Worm (Caenorhabditis elegans): ENCODE measurements around the gene ZK1098.12.
A peak's percentile ranks its signal among the peaks of the same experiment; 100 is the strongest.

ZK1098.12 gene

DNA sequence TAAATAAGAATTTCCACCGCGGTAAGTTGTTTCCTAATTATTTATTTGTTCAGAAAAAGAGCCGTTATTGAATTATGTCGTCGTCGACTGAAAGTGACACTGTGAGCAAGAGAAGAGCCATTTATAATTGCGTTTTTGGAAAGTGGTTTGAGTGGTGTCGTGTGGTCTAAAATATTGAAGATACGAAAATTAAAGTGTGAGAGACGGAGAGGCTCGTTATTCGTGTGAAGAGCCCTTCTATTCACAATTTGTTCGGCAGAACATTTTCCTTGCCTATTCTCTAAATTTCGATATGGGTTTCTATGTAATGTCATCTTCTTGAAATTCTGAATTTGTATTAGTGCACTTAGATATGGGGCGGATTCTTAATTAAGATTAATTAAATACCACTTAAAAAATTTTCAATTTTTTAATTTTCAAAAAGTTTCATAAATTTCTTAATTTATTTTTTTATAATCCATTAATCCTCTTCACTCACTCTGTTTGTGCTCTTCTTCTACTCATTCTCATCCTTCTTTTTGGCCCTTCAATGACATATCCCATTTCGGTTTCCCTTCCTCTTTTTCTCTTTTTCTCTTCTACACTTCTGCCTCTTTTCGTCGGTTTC is 35.1 kb upstream of the ZK1098.12 start:
- no peak for TF ChIP-seq ztf-11 (tag; optimal IDR thresholded peaks at IDR 0.05)
- TF ChIP-seq lsy-2 (tag; optimal IDR thresholded peaks at IDR 0.05), result peak in 1 of 2 experiments; percentile 42
- peak; percentile 42 for TF ChIP-seq nhr-6 (tag; optimal IDR thresholded peaks at IDR 0.05)
- TF ChIP-seq lin-13 (GFP tag; optimal IDR thresholded peaks at IDR 0.05), result peak; percentile 23
- TF ChIP-seq ama-1 (optimal IDR thresholded peaks at IDR 0.05), result peak; percentile 39
- TF ChIP-seq alr-1 (tag; optimal IDR thresholded peaks at IDR 0.05), result no peak
- TF ChIP-seq F13H6.1 (tag; optimal IDR thresholded peaks at IDR 0.05), result peak; percentile 37
- TF ChIP-seq nhr-21 (tag; optimal IDR thresholded peaks at IDR 0.05), result no peak
- no peak for TF ChIP-seq skn-1 (tag; optimal IDR thresholded peaks at IDR 0.05)
- no peak for TF ChIP-seq egl-27 (tag; optimal IDR thresholded peaks at IDR 0.05)
- peak; percentile 30 for TF ChIP-seq crh-2 (tag; optimal IDR thresholded peaks at IDR 0.05)
- TF ChIP-seq unc-39 (tag; optimal IDR thresholded peaks at IDR 0.05), result no peak
- peak; percentile 29 for TF ChIP-seq zag-1 (tag; optimal IDR thresholded peaks at IDR 0.05)
- peak; percentile 36 for TF ChIP-seq C34F6.9 (tag; optimal IDR thresholded peaks at IDR 0.05)
- TF ChIP-seq ztf-4 (tag; optimal IDR thresholded peaks at IDR 0.05), result peak; percentile 23
- TF ChIP-seq gmeb-1 (tag; optimal IDR thresholded peaks at IDR 0.05), result peak; percentile 4
- TF ChIP-seq unc-55 (GFP tag; optimal IDR thresholded peaks at IDR 0.05), result peak; percentile 38
- peak; percentile 53 for TF ChIP-seq nhr-25 (tag; optimal IDR thresholded peaks at IDR 0.05)
- no peak for TF ChIP-seq nhr-11 (tag; optimal IDR thresholded peaks at IDR 0.05)

DNA sequence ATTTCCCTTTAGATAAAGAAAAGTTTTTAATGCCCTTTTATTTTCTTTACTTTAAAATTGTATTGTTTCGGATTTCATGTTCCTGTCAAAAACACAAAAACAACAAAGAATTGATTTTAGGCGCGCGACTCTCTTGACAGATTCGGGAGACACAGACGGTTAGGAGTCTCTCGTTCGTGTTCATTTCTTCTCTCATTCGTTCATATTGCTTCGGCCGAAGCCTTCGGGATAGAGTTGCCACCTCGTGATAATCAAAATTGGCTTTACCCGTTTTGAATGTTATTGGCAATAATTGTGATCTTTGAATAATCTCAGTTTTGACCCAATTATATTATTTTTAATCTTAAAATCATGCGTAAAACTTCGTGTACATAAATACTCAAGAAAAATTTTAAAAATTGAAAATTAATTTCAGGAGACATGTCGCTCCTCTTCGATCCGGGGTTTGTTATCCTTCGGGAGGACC is 33.8 kb upstream of the ZK1098.12 start, which contains the start of gene F55H2.5:
Gene F55H2.5 (plus strand): TSS at position 416 of the 466 bp plus-strand sequence.
- peak; percentile 30 for TF ChIP-seq unc-55 (GFP tag; optimal IDR thresholded peaks at IDR 0.05)
- TF ChIP-seq C34F6.9 (tag; optimal IDR thresholded peaks at IDR 0.05), result peak; percentile 53
- no peak for TF ChIP-seq F13H6.1 (tag; optimal IDR thresholded peaks at IDR 0.05)
- TF ChIP-seq nhr-10 (tag; optimal IDR thresholded peaks at IDR 0.05), result no peak

DNA sequence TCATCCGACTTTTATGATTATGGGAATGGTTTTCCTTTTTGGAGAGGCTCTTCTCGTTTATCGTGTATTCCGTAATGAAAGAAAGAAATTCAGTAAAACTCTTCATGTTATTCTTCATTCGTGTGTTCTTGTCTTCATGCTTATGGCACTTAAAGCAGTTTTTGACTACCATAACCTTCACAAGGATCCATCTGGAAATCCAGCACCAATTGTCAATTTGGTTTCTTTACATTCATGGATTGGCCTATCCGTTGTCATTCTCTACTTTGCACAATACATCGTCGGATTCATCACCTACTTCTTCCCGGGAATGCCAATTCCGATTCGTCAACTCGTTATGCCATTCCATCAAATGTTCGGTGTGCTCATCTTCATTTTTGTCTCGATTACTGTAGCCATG is 33.3 kb upstream of the ZK1098.12 start:
- TF ChIP-seq nhr-6 (tag; optimal IDR thresholded peaks at IDR 0.05) (no peak), peb-1 (tag; optimal IDR thresholded peaks at IDR 0.05) (no peak), zag-1 (tag; optimal IDR thresholded peaks at IDR 0.05) (no peak), ztf-1 (GFP tag; conservative IDR thresholded peaks at IDR 0.05) (no peak), ceh-82 (tag; optimal IDR thresholded peaks at IDR 0.05) (no peak), R02D3.7 (tag; optimal IDR thresholded peaks at IDR 0.05) (no peak), sma-9 (GFP tag; optimal IDR thresholded peaks at IDR 0.05) (no peak), sma-9 (tag; optimal IDR thresholded peaks at IDR 0.05) (no peak), skn-1 (tag; optimal IDR thresholded peaks at IDR 0.05) (no peak), crh-2 (tag; optimal IDR thresholded peaks at IDR 0.05) (no peak), nhr-21 (tag; optimal IDR thresholded peaks at IDR 0.05) (no peak), unc-55 (GFP tag; optimal IDR thresholded peaks at IDR 0.05) (no peak), mab-5 (tag; optimal IDR thresholded peaks at IDR 0.05) (no peak), ztf-11 (tag; optimal IDR thresholded peaks at IDR 0.05) (no peak), nhr-237 (tag; optimal IDR thresholded peaks at IDR 0.05) (no peak), mdl-1 (tag; optimal IDR thresholded peaks at IDR 0.05) (no peak)

DNA sequence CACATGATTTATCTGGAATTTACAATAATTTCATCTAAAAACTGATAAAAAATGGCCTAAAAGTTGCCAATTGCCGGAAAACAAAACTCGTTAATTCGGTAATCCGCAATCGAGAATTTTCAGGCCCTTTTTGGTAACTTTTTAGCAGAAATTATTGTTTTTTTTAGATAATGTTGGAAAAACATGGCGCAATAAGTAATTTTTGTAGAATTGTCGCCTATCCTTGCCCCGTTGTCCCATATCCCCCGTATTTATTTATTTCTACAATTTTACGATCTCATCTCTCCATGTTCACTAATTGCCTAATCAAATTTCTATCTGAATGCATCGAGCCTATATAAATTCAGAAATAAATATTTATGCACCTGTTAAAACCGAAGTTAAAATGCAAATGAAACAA is 31.9 kb upstream of the ZK1098.12 start:
- TF ChIP-seq nhr-21 (tag; optimal IDR thresholded peaks at IDR 0.05) (no peak), nhr-12 (tag; optimal IDR thresholded peaks at IDR 0.05) (no peak), sem-4 (tag; optimal IDR thresholded peaks at IDR 0.05) (no peak), unc-39 (tag; optimal IDR thresholded peaks at IDR 0.05) (no peak), zag-1 (tag; optimal IDR thresholded peaks at IDR 0.05) (no peak), ztf-11 (tag; optimal IDR thresholded peaks at IDR 0.05) (no peak), skn-1 (tag; optimal IDR thresholded peaks at IDR 0.05) (no peak), nhr-77 (tag; optimal IDR thresholded peaks at IDR 0.05) (no peak), ztf-1 (GFP tag; conservative IDR thresholded peaks at IDR 0.05) (no peak), mab-5 (tag; optimal IDR thresholded peaks at IDR 0.05) (no peak), alr-1 (tag; optimal IDR thresholded peaks at IDR 0.05) (no peak), crh-2 (tag; optimal IDR thresholded peaks at IDR 0.05) (no peak), F13H6.1 (tag; optimal IDR thresholded peaks at IDR 0.05) (no peak), gmeb-1 (tag; optimal IDR thresholded peaks at IDR 0.05) (no peak), lin-11 (tag; optimal IDR thresholded peaks at IDR 0.05) (no peak)

DNA sequence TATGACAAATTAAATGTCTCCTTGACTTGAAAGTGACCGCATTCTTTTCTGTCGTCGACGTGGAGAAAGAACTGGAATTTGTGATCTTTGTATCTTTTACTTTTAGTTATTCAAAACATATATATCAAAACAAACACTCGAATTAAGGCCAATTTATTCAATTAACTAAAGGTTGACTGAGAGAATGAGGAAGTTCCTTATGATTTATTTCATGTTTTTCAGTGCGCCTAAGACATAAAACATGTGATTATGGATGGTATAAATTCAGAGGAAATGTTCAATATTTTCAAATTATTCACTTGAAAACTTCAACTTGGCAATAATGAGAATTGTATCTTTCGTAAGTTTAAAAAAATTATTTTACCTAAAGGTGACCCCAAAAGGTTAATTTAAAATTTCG is 31.4 kb upstream of the ZK1098.12 start, which contains the start of gene F55H2.8:
Gene F55H2.8 (plus strand): TSS at position 301 of the 400 bp plus-strand sequence.
- TF ChIP-seq lin-39 (tag; optimal IDR thresholded peaks at IDR 0.05) (no peak), nhr-12 (tag; optimal IDR thresholded peaks at IDR 0.05) (no peak), lin-13 (GFP tag; optimal IDR thresholded peaks at IDR 0.05) (no peak), nhr-21 (tag; optimal IDR thresholded peaks at IDR 0.05) (no peak), gmeb-1 (tag; optimal IDR thresholded peaks at IDR 0.05) (no peak), ceh-16 (tag; optimal IDR thresholded peaks at IDR 0.05) (no peak), nhr-23 (tag; optimal IDR thresholded peaks at IDR 0.05) (no peak), mbf-1 (tag; optimal IDR thresholded peaks at IDR 0.05) (no peak), unc-62 (GFP tag; optimal IDR thresholded peaks at IDR 0.05) (no peak), sma-3 (GFP tag; optimal IDR thresholded peaks at IDR 0.05) (no peak)
